Worm (Caenorhabditis elegans) whole organism, midembryonic: ENCODE measurements around the gene C16C8.14.

ENCODE experiments used
- tab-1 ChIP-seq: fragments of 200-800 bp; sonication (Bioruptor generic); IDR thresholded peaks from 2 replicates; pipeline ENCODE4 v1.3.6; 2022; ENCODE audit warnings: missing genetic modification characterization, missing compliant biosample characterization
- ztf-23 ChIP-seq: fragments of 200-800 bp; sonication (Bioruptor generic); IDR thresholded peaks from 2 replicates; pipeline ENCODE4 v1.3.6; 2022; ENCODE audit warnings: missing genetic modification reagents, missing genetic modification characterization, missing compliant biosample characterization

DNA sequence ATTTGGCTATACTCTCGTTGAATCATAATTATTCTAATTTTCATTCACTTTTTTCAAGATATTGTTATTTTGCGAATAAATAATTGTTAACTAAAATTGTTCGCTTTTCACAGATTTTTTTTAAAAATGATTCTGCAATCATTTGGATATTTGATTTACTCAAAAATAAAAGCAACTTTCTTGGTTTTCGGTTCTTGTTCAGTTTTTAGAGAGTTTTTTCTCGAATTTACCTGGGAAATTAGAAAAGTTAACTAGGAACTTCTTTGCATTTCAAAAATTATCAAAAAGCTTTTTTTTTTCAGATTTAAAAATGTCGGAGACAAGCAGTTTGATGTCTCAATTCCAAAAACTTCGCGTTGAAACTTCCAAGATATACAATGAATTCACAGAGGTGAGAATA is 3.0 kb upstream of the C16C8.14 start, which contains the start of the genes C16C8.20 and gldi-6:
- TF ChIP-seq tab-1: no peak
- no peak for TF ChIP-seq ztf-23 (GFP tag; lab: Robert Waterston, UW)
